Fruit fly (Drosophila melanogaster) whole organism, prepupa: Measurements from ENCODE around the gene Rrp47.

Source experiments
- Blimp-1 ChIP-seq: fragments of 200-800 bp; sonication (Bioruptor generic); optimal IDR thresholded peaks from 3 replicates; lab custom pipeline; 2017; ENCODE audit warnings: missing biosample characterization, missing genetic modification characterization, mild to moderate bottlenecking, moderate library complexity, missing genetic modification reagents
- CG10631 ChIP-seq: fragments of 200-800 bp; sonication (Bioruptor generic); optimal IDR thresholded peaks from 2 replicates; lab custom pipeline; 2016; ENCODE audit warnings: missing biosample characterization, missing genetic modification characterization
- CG11294 ChIP-seq: fragments of 200-800 bp; sonication (Bioruptor generic); IDR thresholded peaks from 2 replicates; pipeline ENCODE4 v1.3.6; 2022; ENCODE audit warnings: missing biosample characterization, missing genetic modification characterization
- CG11902 ChIP-seq: fragments of 200-800 bp; sonication (Bioruptor generic); optimal IDR thresholded peaks from 3 replicates; lab custom pipeline; 2016; ENCODE audit warnings: missing biosample characterization, missing genetic modification characterization
- CG15336 ChIP-seq: fragments of 200-800 bp; sonication (Bioruptor generic); IDR thresholded peaks from 2 replicates; pipeline ENCODE4 v1.3.6; 2022; ENCODE audit warnings: missing biosample characterization, missing genetic modification characterization
- CG16779 ChIP-seq: fragments of 200-800 bp; sonication (Bioruptor generic); optimal IDR thresholded peaks from 3 replicates; lab custom pipeline; 2017; ENCODE audit warnings: missing biosample characterization, mild to moderate bottlenecking, missing genetic modification characterization
- CG3032 ChIP-seq: fragments of 200-800 bp; optimal IDR thresholded peaks from 2 replicates; lab custom pipeline; 2019; ENCODE audit warnings: missing biosample characterization, mild to moderate bottlenecking, missing genetic modification characterization, moderate library complexity
- CG31627 ChIP-seq: fragments of 200-800 bp; sonication (Bioruptor generic); optimal IDR thresholded peaks from 3 replicates; lab custom pipeline; 2016; ENCODE audit warnings: missing biosample characterization, missing genetic modification characterization
- CG34406 ChIP-seq: fragments of 200-800 bp; sonication (Bioruptor generic); optimal IDR thresholded peaks from 3 replicates; lab custom pipeline; 2016; ENCODE audit warnings: missing biosample characterization, missing genetic modification characterization
- CG3919 ChIP-seq: fragments of 200-800 bp; sonication (Bioruptor generic); optimal IDR thresholded peaks from 3 replicates; lab custom pipeline; 2016; ENCODE audit warnings: missing biosample characterization, missing genetic modification characterization
- CG4318 ChIP-seq: fragments of 200-800 bp; sonication (Bioruptor generic); optimal IDR thresholded peaks from 3 replicates; lab custom pipeline; 2017; ENCODE audit warnings: missing biosample characterization, mild to moderate bottlenecking, missing genetic modification characterization
- CG6163 ChIP-seq: fragments of 200-800 bp; sonication (Bioruptor generic); IDR thresholded peaks from 3 replicates; pipeline ENCODE4 v1.3.6; 2022; ENCODE audit warnings: missing biosample characterization, missing genetic modification characterization
- CG6808 ChIP-seq: fragments of 200-800 bp; sonication (Bioruptor generic); optimal IDR thresholded peaks from 3 replicates; lab custom pipeline; 2017; ENCODE audit warnings: missing biosample characterization, missing genetic modification characterization, mild to moderate bottlenecking, moderate library complexity, missing genetic modification reagents
- CG6854 ChIP-seq: fragments of 200-800 bp; sonication (Bioruptor generic); optimal IDR thresholded peaks from 2 replicates; lab custom pipeline; 2017; ENCODE audit warnings: missing biosample characterization, mild to moderate bottlenecking, missing genetic modification characterization
- CG8119 ChIP-seq: fragments of 200-800 bp; sonication (Bioruptor generic); IDR thresholded peaks from 3 replicates; pipeline ENCODE4 v1.3.6; 2022; ENCODE audit warnings: missing biosample characterization, missing genetic modification characterization
- CG8319 ChIP-seq: fragments of 200-800 bp; sonication (Bioruptor generic); optimal IDR thresholded peaks from 3 replicates; lab custom pipeline; 2016; ENCODE audit warnings: missing biosample characterization, missing genetic modification characterization
- CG9139 ChIP-seq: fragments of 200-800 bp; sonication (Bioruptor generic); optimal IDR thresholded peaks from 3 replicates; lab custom pipeline; 2017; ENCODE audit warnings: missing biosample characterization, mild to moderate bottlenecking, missing genetic modification characterization
- Eip78C ChIP-seq: fragments of 200-800 bp; sonication (Bioruptor generic); peaks from one replicate; lab custom pipeline; 2016; ENCODE audit warnings: missing biosample characterization, missing genetic modification characterization
- Eip93F ChIP-seq: fragments of 200-800 bp; sonication (Bioruptor generic); optimal IDR thresholded peaks from 2 replicates; lab custom pipeline; 2016; ENCODE audit warnings: missing biosample characterization, mild to moderate bottlenecking, missing genetic modification characterization
- Ets21C ChIP-seq: fragments of 200-800 bp; sonication (Bioruptor generic); optimal IDR thresholded peaks from 3 replicates; lab custom pipeline; 2016; ENCODE audit warnings: missing biosample characterization, missing genetic modification characterization
- Ets96B ChIP-seq: fragments of 200-800 bp; optimal IDR thresholded peaks from 2 replicates; lab custom pipeline; 2019; ENCODE audit warnings: missing biosample characterization, mild to moderate bottlenecking, missing genetic modification characterization, moderate library complexity
- Hr38 ChIP-seq: sonication (Bioruptor generic); optimal IDR thresholded peaks from 2 replicates; lab custom pipeline; 2016; ENCODE audit warnings: missing biosample characterization, missing genetic modification characterization
- Hr39 ChIP-seq: fragments of 200-800 bp; sonication (Bioruptor generic); optimal IDR thresholded peaks from 2 replicates; lab custom pipeline; 2016; ENCODE audit warnings: missing biosample characterization, missing genetic modification characterization
- Lpt ChIP-seq: fragments of 200-800 bp; sonication (Bioruptor generic); optimal IDR thresholded peaks from 3 replicates; lab custom pipeline; 2016; ENCODE audit warnings: missing biosample characterization, missing genetic modification characterization
- Met ChIP-seq: fragments of 200-800 bp; sonication (Bioruptor generic); optimal IDR thresholded peaks from 3 replicates; lab custom pipeline; 2016; ENCODE audit warnings: missing biosample characterization, missing genetic modification characterization
- OdsH ChIP-seq: fragments of 200-800 bp; sonication (Bioruptor generic); optimal IDR thresholded peaks from 3 replicates; lab custom pipeline; 2016; ENCODE audit warnings: missing biosample characterization, missing genetic modification characterization
- Smox ChIP-seq: fragments of 200-800 bp; sonication (Bioruptor generic); optimal IDR thresholded peaks from 3 replicates; lab custom pipeline; 2016; ENCODE audit warnings: missing biosample characterization, missing genetic modification characterization
- Sox102F ChIP-seq: fragments of 200-800 bp; sonication (Bioruptor generic); optimal IDR thresholded peaks from 2 replicates; lab custom pipeline; 2016; ENCODE audit warnings: missing biosample characterization, mild to moderate bottlenecking, missing genetic modification characterization
- achi ChIP-seq: fragments of 200-800 bp; sonication (Bioruptor generic); optimal IDR thresholded peaks from 3 replicates; lab custom pipeline; 2016; ENCODE audit warnings: missing biosample characterization, missing genetic modification characterization
- acj6 ChIP-seq: fragments of 200-800 bp; sonication (Bioruptor generic); optimal IDR thresholded peaks from 3 replicates; lab custom pipeline; 2016; ENCODE audit warnings: missing biosample characterization, missing genetic modification characterization
- cyc ChIP-seq: fragments of 200-800 bp; sonication (Bioruptor generic); optimal IDR thresholded peaks from 3 replicates; lab custom pipeline; 2016; ENCODE audit warnings: missing biosample characterization, missing genetic modification characterization
- dac ChIP-seq: fragments of 200-800 bp; sonication (Bioruptor generic); optimal IDR thresholded peaks from 2 replicates; lab custom pipeline; 2017; ENCODE audit warnings: missing biosample characterization, mild to moderate bottlenecking, missing genetic modification characterization
- dsx ChIP-seq: fragments of 200-800 bp; optimal IDR thresholded peaks from 3 replicates; lab custom pipeline; 2019; ENCODE audit warnings: missing biosample characterization, mild to moderate bottlenecking, missing genetic modification characterization, moderate library complexity; ENCODE audit not compliant: poor library complexity, severe bottlenecking
- eg ChIP-seq: fragments of 200-800 bp; sonication (Bioruptor generic); IDR thresholded peaks from 3 replicates; pipeline ENCODE4 v1.3.6; 2022; ENCODE audit warnings: missing biosample characterization, missing genetic modification characterization
- esn ChIP-seq: fragments of 200-800 bp; sonication (Bioruptor generic); optimal IDR thresholded peaks from 2 replicates; lab custom pipeline; 2016; ENCODE audit warnings: missing biosample characterization, mild to moderate bottlenecking, missing genetic modification characterization, moderate library complexity
- fd59A ChIP-seq: fragments of 200-800 bp; sonication (Bioruptor generic); optimal IDR thresholded peaks from 2 replicates; lab custom pipeline; 2017; ENCODE audit warnings: missing biosample characterization, mild to moderate bottlenecking, missing genetic modification characterization, missing genetic modification reagents
- fd85E ChIP-seq: fragments of 200-800 bp; sonication (Bioruptor generic); optimal IDR thresholded peaks from 3 replicates; lab custom pipeline; 2016; ENCODE audit warnings: missing biosample characterization, missing genetic modification characterization
- fkh ChIP-seq: fragments of 200-800 bp; sonication (Bioruptor generic); optimal IDR thresholded peaks from 3 replicates; lab custom pipeline; 2017; ENCODE audit warnings: missing biosample characterization, mild to moderate bottlenecking, missing genetic modification characterization, moderate library complexity
- lz ChIP-seq: fragments of 200-800 bp; sonication (Bioruptor generic); optimal IDR thresholded peaks from 3 replicates; lab custom pipeline; 2016; ENCODE audit warnings: missing biosample characterization, missing genetic modification characterization
- net ChIP-seq: fragments of 200-800 bp; sonication (Bioruptor generic); optimal IDR thresholded peaks from 3 replicates; lab custom pipeline; 2016; ENCODE audit warnings: missing biosample characterization, missing genetic modification characterization
- pdm3 ChIP-seq: fragments of 200-800 bp; sonication (Bioruptor generic); optimal IDR thresholded peaks from 3 replicates; lab custom pipeline; 2016; ENCODE audit warnings: missing biosample characterization, missing genetic modification characterization
- salr ChIP-seq, 2 experiments: fragments of 200-800 bp; sonication (Bioruptor generic); optimal IDR thresholded peaks; 3 replicates each; lab custom pipeline; 2016 to 2018; ENCODE audit warnings: missing biosample characterization in 2 of 2, missing genetic modification characterization in 2 of 2, mild to moderate bottlenecking in 1 of 2
- spab ChIP-seq: fragments of 200-800 bp; sonication (Bioruptor generic); optimal IDR thresholded peaks from 2 replicates; lab custom pipeline; 2017; ENCODE audit warnings: missing biosample characterization, mild to moderate bottlenecking, missing genetic modification characterization, missing genetic modification reagents
- ss ChIP-seq, 2 experiments: fragments of 200-800 bp; sonication (Bioruptor generic); optimal IDR thresholded peaks; 2 replicates in 1 of 2; 3 replicates in 1 of 2; lab custom pipeline; 2017 to 2018; ENCODE audit warnings: mild to moderate bottlenecking in 2 of 2, missing biosample characterization in 2 of 2, missing genetic modification characterization in 2 of 2, moderate library complexity in 1 of 2
- svp ChIP-seq: fragments of 200-800 bp; sonication (Bioruptor generic); peaks from one replicate; lab custom pipeline; 2016; ENCODE audit warnings: missing biosample characterization, missing genetic modification characterization
- topi ChIP-seq: fragments of 200-800 bp; sonication (Bioruptor generic); optimal IDR thresholded peaks from 3 replicates; lab custom pipeline; 2016; ENCODE audit warnings: missing biosample characterization, missing genetic modification characterization
- vri ChIP-seq: fragments of 200-800 bp; sonication (Bioruptor generic); optimal IDR thresholded peaks from 3 replicates; lab custom pipeline; 2016; ENCODE audit warnings: missing biosample characterization, mild to moderate bottlenecking, missing genetic modification characterization

Rrp47 gene

DNA sequence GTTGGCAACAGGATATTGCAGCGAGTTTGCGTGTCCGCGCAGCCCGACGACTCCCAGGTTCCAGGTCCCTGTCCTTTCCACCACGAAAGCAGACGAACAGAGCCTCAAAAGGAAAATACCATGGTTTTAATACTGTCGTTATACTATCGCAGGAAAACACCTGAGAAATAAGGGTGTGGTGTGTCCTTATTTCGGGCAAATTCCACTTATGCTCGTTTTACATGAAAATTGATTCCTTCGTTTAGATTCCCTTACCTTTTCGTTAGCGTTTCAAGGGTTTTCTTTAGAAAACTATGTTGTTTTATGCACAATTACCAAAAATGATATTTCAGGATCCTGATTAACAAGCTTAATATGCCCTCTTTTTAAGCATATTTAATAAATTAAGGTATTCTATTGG is 38.1 kb downstream of the Rrp47 start, which contains the start of gene Cep164:
Gene Cep164 (minus strand): TSS at position 101 of the 400 bp plus-strand sequence.
- TF ChIP-seq dac = no peak
- no peak for TF ChIP-seq ss (GFP tag; optimal IDR thresholded peaks at IDR 0.05; lab: Kevin White, UChicago)
- no peak for TF ChIP-seq CG6808
- no peak for TF ChIP-seq vri
- no peak for TF ChIP-seq CG8119
- TF ChIP-seq lz = no peak
- no peak for TF ChIP-seq Lpt
- no peak for TF ChIP-seq CG4318 (GFP tag; lab: Kevin White, UChicago)
- TF ChIP-seq CG6163 (GFP tag; lab: Robert Waterston, UW) = no peak
- no peak for TF ChIP-seq CG31627 (GFP tag; lab: Kevin White, UChicago)
- no peak for TF ChIP-seq CG15336 (GFP tag; lab: Robert Waterston, UW)
- no peak for TF ChIP-seq acj6 (GFP tag; lab: Kevin White, UChicago)
- TF ChIP-seq Blimp-1 (GFP tag; lab: Kevin White, UChicago) = no peak

DNA sequence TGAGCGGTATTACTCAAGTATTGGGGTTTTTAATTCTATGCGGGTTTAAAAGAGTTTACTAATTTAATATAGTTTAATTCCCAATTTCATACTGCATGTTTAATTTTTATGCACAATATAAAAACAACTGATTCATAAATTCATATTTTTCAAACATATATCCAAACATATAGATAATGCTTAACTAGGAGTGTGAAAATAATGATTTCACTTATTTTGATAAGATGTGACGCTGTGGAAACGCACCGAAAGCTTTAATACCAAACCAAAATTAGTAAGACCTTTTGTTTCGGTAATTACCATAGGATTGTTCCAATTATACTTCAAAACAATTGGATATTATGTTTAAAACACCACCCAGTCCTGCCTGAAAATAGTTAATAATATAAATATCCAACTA is 38.8 kb downstream of the Rrp47 start, which contains the start of gene Slc25A46a:
Gene Slc25A46a (plus strand): TSS at position 272 of the 400 bp plus-strand sequence.
- TF ChIP-seq Eip93F (GFP tag; lab: Kevin White, UChicago) (no peak), lz (no peak), Ets21C (GFP tag; lab: Kevin White, UChicago) (no peak), CG3032 (tag; lab: Kevin White, UChicago) (peak; percentile 7), CG11902 (GFP tag; lab: Kevin White, UChicago) (no peak), topi (GFP tag; lab: Kevin White, UChicago) (no peak), pdm3 (no peak), CG6163 (GFP tag; lab: Robert Waterston, UW) (no peak), svp (GFP tag; lab: Kevin White, UChicago) (peak; percentile 66), achi (GFP tag; lab: Kevin White, UChicago) (no peak), CG4318 (GFP tag; lab: Kevin White, UChicago) (no peak), Eip78C (GFP tag; lab: Kevin White, UChicago) (peak; percentile 46), vri (no peak), Smox (GFP tag; lab: Kevin White, UChicago) (no peak), fd59A (GFP tag; lab: Kevin White, UChicago) (no peak), CG34406 (GFP tag; lab: Kevin White, UChicago) (no peak), acj6 (GFP tag; lab: Kevin White, UChicago) (no peak), fd85E (GFP tag; lab: Kevin White, UChicago) (no peak), CG9139 (GFP tag; lab: Kevin White, UChicago) (no peak), esn (GFP tag; lab: Kevin White, UChicago) (peak; percentile 17), CG11294 (GFP tag; lab: Robert Waterston, UW) (no peak), Met (no peak), net (GFP tag; lab: Kevin White, UChicago) (no peak), spab (GFP tag; lab: Kevin White, UChicago) (no peak), dac (no peak), Ets96B (tag; lab: Kevin White, UChicago) (no peak), OdsH (GFP tag; lab: Kevin White, UChicago) (no peak), cyc (GFP tag; lab: Kevin White, UChicago) (peak; percentile 7), CG16779 (tag; lab: Kevin White, UChicago) (no peak), CG10631 (peak; percentile 17), eg (GFP tag; lab: Robert Waterston, UW) (no peak), Sox102F (GFP tag; lab: Kevin White, UChicago) (no peak), dsx (GFP tag; lab: Kevin White, UChicago) (no peak), Hr38 (no peak), CG8119 (no peak), CG8319 (GFP tag; lab: Kevin White, UChicago) (no peak), fkh (GFP tag; lab: Kevin White, UChicago) (no peak), CG3919 (GFP tag; lab: Kevin White, UChicago) (no peak), CG6854 (GFP tag; lab: Kevin White, UChicago) (no peak), salr (GFP tag; optimal IDR thresholded peaks at IDR 0.05; lab: Kevin White, UChicago) (no peak), Hr39 (GFP tag; lab: Kevin White, UChicago) (no peak)
